Fruit fly (Drosophila melanogaster) whole organism: ENCODE results near the gene RecQ5.

Source experiments
- CG8478 ChIP-seq: fragments of >200 bp; optimal IDR thresholded peaks from 2 replicates; lab custom pipeline; 2018; ENCODE audit warnings: inconsistent platforms
- Dll ChIP-seq: fragments of >200 bp; optimal IDR thresholded peaks from 2 replicates; lab custom pipeline; 2017
- EcR ChIP-seq, 2 experiments: fragments of >200 bp; optimal IDR thresholded peaks; 2 replicates each; lab custom pipeline; 2017; ENCODE audit warnings: missing biosample characterization in 2 of 2, missing genetic modification characterization in 2 of 2, missing genetic modification reagents in 2 of 2
- pan ChIP-seq: fragments of >200 bp; optimal IDR thresholded peaks from 2 replicates; lab custom pipeline; 2017
- psq ChIP-seq: fragments of >200 bp; optimal IDR thresholded peaks from 2 replicates; lab custom pipeline; 2017
- usp ChIP-seq: fragments of >200 bp; optimal IDR thresholded peaks from 2 replicates; lab custom pipeline; 2017; ENCODE audit warnings: missing biosample characterization, missing genetic modification characterization, mixed read lengths

Gene RecQ5

DNA sequence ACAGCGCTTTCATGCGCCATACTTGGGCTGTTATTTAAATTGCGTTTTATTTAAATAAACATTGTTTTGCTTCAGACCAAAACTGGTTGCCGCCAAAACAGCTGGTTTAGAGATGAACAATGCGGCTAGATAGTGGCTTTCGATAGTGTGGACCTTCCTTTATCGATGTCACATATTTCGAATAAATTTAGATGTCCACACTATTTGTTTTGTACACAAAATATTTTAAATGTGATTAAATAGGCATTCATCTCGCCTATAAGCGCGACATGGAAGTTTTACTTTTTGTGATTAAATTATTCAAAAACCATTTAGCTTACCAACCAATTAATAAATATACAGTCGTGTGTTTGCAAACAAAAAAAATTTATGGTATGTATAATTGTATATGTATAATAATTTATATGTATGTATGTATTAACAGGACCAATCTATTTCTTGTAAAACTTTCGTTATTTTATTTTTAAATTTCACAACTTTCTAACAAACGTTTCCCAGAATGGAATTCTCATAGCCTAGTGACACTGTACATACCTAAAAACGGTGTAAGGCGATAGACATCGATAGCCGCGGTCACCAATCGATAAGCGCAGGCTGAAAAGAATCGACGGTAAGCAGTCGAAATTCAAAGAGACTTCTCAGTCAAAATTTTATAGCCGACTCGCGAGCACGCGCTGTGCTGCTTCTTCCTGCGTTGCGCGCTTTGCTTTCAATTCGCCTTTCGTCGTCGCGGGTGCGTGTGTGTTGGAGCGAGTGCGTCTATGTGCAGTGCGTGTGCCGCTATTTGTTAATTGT is at the start of gene RecQ5, which contains the start of gene dlp:
TSS of gene RecQ5 (minus strand) at position 114 of the 795 bp plus-strand sequence.
TSS of gene dlp (plus strand) at position 638 of the 795 bp plus-strand sequence.
- TF ChIP-seq EcR (GFP tag; optimal IDR thresholded peaks at IDR 0.05; lab: Kevin White, UChicago) (no peak), pan (lab: Kevin White, UChicago) (no peak), usp (GFP tag; lab: Kevin White, UChicago) (no peak), CG8478 (lab: Kevin White, UChicago) (no peak), psq (lab: Kevin White, UChicago) (no peak), Dll (no peak)

dm6 chr3L:14681504-14681903 is 49.6 kb upstream of the RecQ5 start:
- TF ChIP-seq pan (lab: Kevin White, UChicago) (no peak), CG8478 (lab: Kevin White, UChicago) (no peak), EcR (GFP tag; optimal IDR thresholded peaks at IDR 0.05; lab: Kevin White, UChicago) (no peak), psq (lab: Kevin White, UChicago) (no peak), usp (GFP tag; lab: Kevin White, UChicago) (no peak)

DNA sequence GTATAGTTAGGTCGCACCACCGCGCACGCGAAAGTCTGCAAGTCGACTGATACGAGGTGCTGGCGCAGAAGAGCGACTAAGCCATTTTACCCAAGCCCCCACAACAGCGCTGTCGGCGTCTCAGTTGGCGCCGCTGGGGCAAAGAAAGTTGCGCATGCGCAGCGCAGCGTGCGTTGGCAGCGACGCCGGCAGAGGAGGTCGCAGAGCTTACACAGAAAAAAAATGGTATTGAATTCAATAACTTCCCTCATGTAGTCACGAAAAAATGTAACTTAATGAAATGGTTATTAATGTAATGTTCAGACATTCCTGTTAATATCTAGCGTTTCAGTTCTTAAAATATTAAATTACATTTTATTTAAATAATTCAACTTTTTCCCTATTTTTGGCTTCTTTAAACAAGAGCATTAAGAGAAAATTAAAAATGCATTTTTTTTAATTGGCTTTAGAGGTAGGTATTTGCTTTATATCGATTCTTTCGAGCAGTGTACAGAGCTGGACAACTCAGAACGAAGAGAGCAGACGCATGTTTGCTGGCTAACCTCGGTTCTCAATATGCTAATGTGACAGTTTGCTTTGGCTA is 46.3 kb upstream of the RecQ5 start, which contains the start of gene CG4914:
TSS of gene CG4914 (minus strand) at position 51 of the 583 bp plus-strand sequence.
- TF ChIP-seq EcR (GFP tag; optimal IDR thresholded peaks at IDR 0.05; lab: Kevin White, UChicago) = no peak
- TF ChIP-seq CG8478 (lab: Kevin White, UChicago) = no peak
- no peak for TF ChIP-seq usp (GFP tag; lab: Kevin White, UChicago)
- TF ChIP-seq Dll = no peak
- no peak for TF ChIP-seq psq (lab: Kevin White, UChicago)
- TF ChIP-seq pan (lab: Kevin White, UChicago) = no peak

DNA sequence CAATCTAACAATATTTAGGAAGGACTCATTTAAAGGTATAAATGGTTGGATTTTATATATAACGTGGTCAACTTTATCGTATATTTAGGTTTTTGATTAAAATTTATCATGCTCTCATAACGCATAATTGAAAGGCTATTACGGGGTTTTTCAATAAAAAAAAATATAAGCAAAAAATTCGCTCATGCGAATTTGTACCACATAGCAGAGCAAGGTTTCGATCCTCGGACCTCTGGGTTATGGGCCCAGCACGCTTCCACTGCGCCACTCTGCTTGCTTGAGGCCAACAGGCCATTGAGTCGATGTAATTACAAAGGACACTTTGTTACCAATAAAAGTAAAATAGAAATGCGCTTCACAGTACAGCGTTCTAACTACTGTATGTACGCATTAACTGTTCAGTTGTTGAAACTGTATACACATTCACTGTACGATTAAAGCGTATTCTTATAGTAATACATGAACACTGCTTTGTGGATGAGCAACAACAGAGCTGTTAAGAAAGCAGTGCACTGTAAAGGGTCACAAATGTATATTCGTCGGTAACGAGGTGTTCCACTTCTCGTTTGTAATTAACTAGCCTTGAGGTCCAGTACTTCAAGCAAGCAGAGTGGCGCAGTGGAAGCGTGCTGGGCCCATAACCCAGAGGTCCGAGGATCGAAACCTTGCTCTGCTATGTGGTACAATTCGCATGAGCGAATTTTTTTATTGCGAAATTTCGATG is 42.0 kb upstream of the RecQ5 start:
- no peak for TF ChIP-seq CG8478 (lab: Kevin White, UChicago)
- no peak for TF ChIP-seq EcR (GFP tag; optimal IDR thresholded peaks at IDR 0.05; lab: Kevin White, UChicago)
- TF ChIP-seq pan (lab: Kevin White, UChicago) = no peak
- no peak for TF ChIP-seq psq (lab: Kevin White, UChicago)
- no peak for TF ChIP-seq Dll
- no peak for TF ChIP-seq usp (GFP tag; lab: Kevin White, UChicago)

- TF ChIP-seq pan (lab: Kevin White, UChicago) (no peak), EcR (GFP tag; optimal IDR thresholded peaks at IDR 0.05; lab: Kevin White, UChicago) (no peak), usp (GFP tag; lab: Kevin White, UChicago) (no peak), psq (lab: Kevin White, UChicago) (no peak), Dll (no peak), CG8478 (lab: Kevin White, UChicago) (no peak)
Observed at dm6 chr3L:14672387-14673110, 40.7 kb upstream of the RecQ5 start, which contains the start of the genes CG43121 and ome. Gene CG43121 (minus strand): TSS chr3L:14672437. Gene ome (plus strand): TSS chr3L:14672839.

- TF ChIP-seq EcR (GFP tag; optimal IDR thresholded peaks at IDR 0.05; lab: Kevin White, UChicago) (peak in 1 of 2 experiments; percentile 13), usp (GFP tag; lab: Kevin White, UChicago) (no peak)
Observed at dm6 chr3L:14671546-14671945, 39.7 kb upstream of the RecQ5 start.

DNA sequence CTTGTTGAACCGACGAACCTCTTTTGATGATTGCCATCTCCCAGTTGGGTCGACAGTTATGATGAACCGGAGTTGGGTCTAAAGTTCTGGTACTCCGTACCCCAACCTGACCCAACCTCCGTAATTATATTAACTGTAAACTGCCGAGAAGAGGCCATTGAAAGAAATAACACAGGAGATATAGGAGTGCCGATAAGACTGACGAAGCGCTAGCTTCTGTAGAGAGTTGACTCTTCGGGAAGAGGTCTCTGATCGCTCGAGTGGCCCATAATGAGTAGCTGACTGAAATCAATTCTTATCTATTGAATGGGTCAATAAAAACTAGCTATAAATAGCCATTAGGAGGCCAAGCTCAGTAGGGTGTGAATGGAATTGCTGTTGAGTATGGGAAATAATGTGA is 36.8 kb upstream of the RecQ5 start:
- TF ChIP-seq usp (GFP tag; lab: Kevin White, UChicago) (no peak), psq (lab: Kevin White, UChicago) (no peak), pan (lab: Kevin White, UChicago) (no peak), CG8478 (lab: Kevin White, UChicago) (no peak), Dll (no peak)

DNA sequence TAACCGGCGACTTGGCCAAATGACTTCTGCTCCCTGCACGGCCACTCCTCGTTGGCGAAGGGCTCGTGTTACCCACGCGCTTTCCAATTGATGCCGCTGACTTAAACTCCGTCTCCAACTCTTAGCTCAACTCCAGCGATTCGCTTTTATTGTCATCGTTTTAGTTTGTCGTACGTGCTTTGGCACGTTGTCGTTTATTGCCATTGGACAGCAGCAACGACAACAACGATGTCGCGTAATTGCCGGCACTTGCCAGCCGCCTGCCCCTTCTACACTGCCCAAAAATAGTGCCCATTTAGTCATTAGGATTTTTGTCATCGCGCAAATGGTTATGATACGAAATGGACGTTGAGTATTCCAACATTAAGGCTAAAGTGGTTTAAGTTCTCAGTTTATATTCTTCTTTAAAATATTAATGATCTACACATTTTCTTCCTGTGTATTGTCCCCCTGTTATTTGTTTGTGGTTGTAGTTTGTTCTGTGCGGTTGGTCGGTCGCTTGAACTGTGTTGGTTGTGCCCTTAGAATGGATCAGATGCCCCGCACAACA is 34.0 kb upstream of the RecQ5 start:
- no peak for TF ChIP-seq EcR (GFP tag; optimal IDR thresholded peaks at IDR 0.05; lab: Kevin White, UChicago)
- TF ChIP-seq CG8478 (lab: Kevin White, UChicago) = no peak
- no peak for TF ChIP-seq pan (lab: Kevin White, UChicago)
- no peak for TF ChIP-seq usp (GFP tag; lab: Kevin White, UChicago)
- no peak for TF ChIP-seq Dll
- TF ChIP-seq psq (lab: Kevin White, UChicago) = no peak

DNA sequence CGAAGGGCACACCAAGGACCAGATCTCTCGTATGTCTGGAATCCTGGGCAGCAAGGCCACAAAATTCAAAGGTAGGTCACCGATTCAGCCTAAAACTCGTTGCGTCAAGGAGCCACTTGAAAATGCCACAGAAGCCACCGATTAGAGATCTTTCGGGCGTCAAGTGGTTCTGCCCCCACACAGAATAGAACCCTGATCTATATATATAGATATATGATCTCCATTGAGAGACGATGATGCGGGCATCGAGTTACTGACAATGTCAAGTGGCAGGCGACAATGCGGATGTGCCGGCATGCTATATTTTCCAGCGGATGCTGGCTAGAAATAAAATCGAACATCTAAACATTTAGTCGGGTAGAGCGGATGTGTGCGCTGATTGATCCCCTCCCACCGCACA is 32.5 kb upstream of the RecQ5 start:
- TF ChIP-seq Dll = no peak
- no peak for TF ChIP-seq psq (lab: Kevin White, UChicago)
- no peak for TF ChIP-seq EcR (GFP tag; optimal IDR thresholded peaks at IDR 0.05; lab: Kevin White, UChicago)
- no peak for TF ChIP-seq pan (lab: Kevin White, UChicago)
- TF ChIP-seq usp (GFP tag; lab: Kevin White, UChicago) = no peak
- no peak for TF ChIP-seq CG8478 (lab: Kevin White, UChicago)

- no peak for TF ChIP-seq usp (GFP tag; lab: Kevin White, UChicago)
- no peak for TF ChIP-seq pan (lab: Kevin White, UChicago)
- no peak for TF ChIP-seq CG8478 (lab: Kevin White, UChicago)
- TF ChIP-seq Dll = no peak
- TF ChIP-seq EcR (GFP tag; optimal IDR thresholded peaks at IDR 0.05; lab: Kevin White, UChicago) = no peak
- no peak for TF ChIP-seq psq (lab: Kevin White, UChicago)
Observed at dm6 chr3L:14663750-14664149, 31.9 kb upstream of the RecQ5 start.
